Worm (Caenorhabditis elegans) whole organism, late embryonic: ENCODE data around the gene msp-51.

ENCODE experiments used
- C08G9.2 ChIP-seq: sonication (generic microtip); optimal IDR thresholded peaks from 2 replicates; lab custom pipeline; 2016; ENCODE audit warnings: mild to moderate bottlenecking, missing genetic modification characterization, moderate library complexity, missing compliant biosample characterization
- F13H6.1 ChIP-seq: sonication (generic microtip); optimal IDR thresholded peaks from 2 replicates; lab custom pipeline; 2016; ENCODE audit warnings: missing genetic modification characterization, missing compliant biosample characterization
- K02D7.2 ChIP-seq: sonication (generic microtip); optimal IDR thresholded peaks from 2 replicates; lab custom pipeline; 2017; ENCODE audit warnings: mild to moderate bottlenecking, missing genetic modification characterization, missing compliant biosample characterization
- ceh-18 ChIP-seq: sonication (generic microtip); optimal IDR thresholded peaks from 2 replicates; lab custom pipeline; 2016; ENCODE audit warnings: missing genetic modification characterization, missing compliant biosample characterization
- ceh-22 ChIP-seq: sonication (generic microtip); optimal IDR thresholded peaks from 2 replicates; lab custom pipeline; 2017; ENCODE audit warnings: missing biosample characterization, missing genetic modification characterization
- ceh-31 ChIP-seq: sonication (generic microtip); optimal IDR thresholded peaks from 2 replicates; lab custom pipeline; 2016; ENCODE audit warnings: missing genetic modification characterization, missing compliant biosample characterization
- ceh-34 ChIP-seq: sonication (generic microtip); optimal IDR thresholded peaks from 2 replicates; lab custom pipeline; 2016; ENCODE audit warnings: mild to moderate bottlenecking, missing genetic modification characterization, missing compliant biosample characterization
- ceh-45 ChIP-seq: fragments of 200-800 bp; sonication (Bioruptor generic); IDR thresholded peaks from 2 replicates; pipeline ENCODE4 v1.3.6; 2022; ENCODE audit warnings: missing genetic modification reagents, missing genetic modification characterization, missing compliant biosample characterization
- ceh-9 ChIP-seq: sonication (generic microtip); optimal IDR thresholded peaks from 2 replicates; lab custom pipeline; 2016; ENCODE audit warnings: mild to moderate bottlenecking, missing genetic modification characterization, inconsistent platforms, missing compliant biosample characterization
- che-1 ChIP-seq: sonication (generic microtip); optimal IDR thresholded peaks from 2 replicates; lab custom pipeline; 2016; ENCODE audit warnings: mild to moderate bottlenecking, missing genetic modification characterization, missing compliant biosample characterization
- dmd-4 ChIP-seq: sonication (generic microtip); optimal IDR thresholded peaks from 2 replicates; lab custom pipeline; 2016; ENCODE audit warnings: borderline replicate concordance, missing genetic modification characterization, missing compliant biosample characterization
- dve-1 ChIP-seq: sonication (generic microtip); optimal IDR thresholded peaks from 2 replicates; lab custom pipeline; 2017; ENCODE audit warnings: antibody characterized with exemption, mild to moderate bottlenecking, missing genetic modification characterization, missing compliant biosample characterization
- elt-2 ChIP-seq: sonication (generic microtip); optimal IDR thresholded peaks from 2 replicates; lab custom pipeline; 2016; ENCODE audit warnings: missing genetic modification reagents, missing genetic modification characterization, missing compliant biosample characterization
- ets-4 ChIP-seq: sonication (generic microtip); optimal IDR thresholded peaks from 2 replicates; lab custom pipeline; 2016; ENCODE audit warnings: missing genetic modification characterization, missing compliant biosample characterization
- eyg-1 ChIP-seq: sonication (generic microtip); optimal IDR thresholded peaks from 2 replicates; lab custom pipeline; 2016; ENCODE audit warnings: missing genotype, missing genetic modification characterization, missing compliant biosample characterization
- fax-1 ChIP-seq: sonication (generic microtip); optimal IDR thresholded peaks from 2 replicates; lab custom pipeline; 2016; ENCODE audit warnings: missing genotype, missing genetic modification characterization, missing compliant biosample characterization
- hlh-13 ChIP-seq: fragments of 200-800 bp; sonication (Bioruptor generic); optimal IDR thresholded peaks from 2 replicates; lab custom pipeline; 2018; ENCODE audit warnings: mild to moderate bottlenecking, missing genetic modification characterization, missing compliant biosample characterization
- hlh-30 ChIP-seq: sonication (generic microtip); optimal IDR thresholded peaks from 2 replicates; lab custom pipeline; 2017; ENCODE audit warnings: antibody characterized with exemption, missing genetic modification characterization, missing compliant biosample characterization; ENCODE audit not compliant: insufficient read depth
- hlh-6 ChIP-seq: sonication (generic microtip); optimal IDR thresholded peaks from 2 replicates; lab custom pipeline; 2016; ENCODE audit warnings: missing genotype, missing genetic modification characterization, missing compliant biosample characterization
- lim-6 ChIP-seq: sonication (generic microtip); optimal IDR thresholded peaks from 2 replicates; lab custom pipeline; 2016; ENCODE audit warnings: missing genetic modification characterization, missing compliant biosample characterization
- lin-11 ChIP-seq: fragments of 200-800 bp; sonication (Bioruptor generic); optimal IDR thresholded peaks from 2 replicates; lab custom pipeline; 2018; ENCODE audit warnings: mild to moderate bottlenecking, missing genetic modification characterization, missing compliant biosample characterization
- madf-2 ChIP-seq: sonication (generic microtip); optimal IDR thresholded peaks from 2 replicates; lab custom pipeline; 2017; ENCODE audit warnings: missing genetic modification characterization, missing compliant biosample characterization
- mec-3 ChIP-seq: sonication (generic microtip); optimal IDR thresholded peaks from 2 replicates; lab custom pipeline; 2016; ENCODE audit warnings: borderline replicate concordance, missing genetic modification characterization, missing compliant biosample characterization
- nhr-11 ChIP-seq: fragments of 150-350 bp; optimal IDR thresholded peaks from 2 replicates; lab custom pipeline; 2014; ENCODE audit warnings: missing biosample characterization, missing genetic modification characterization
- npax-4 ChIP-seq: sonication (generic microtip); optimal IDR thresholded peaks from 2 replicates; lab custom pipeline; 2016; ENCODE audit warnings: missing genetic modification characterization, missing compliant biosample characterization
- odd-2 ChIP-seq: sonication (generic microtip); optimal IDR thresholded peaks from 2 replicates; lab custom pipeline; 2017; ENCODE audit warnings: antibody characterized with exemption, mild to moderate bottlenecking, missing genetic modification characterization, missing compliant biosample characterization
- pag-3 ChIP-seq: sonication (generic microtip); optimal IDR thresholded peaks from 2 replicates; lab custom pipeline; 2016; ENCODE audit warnings: missing compliant biosample characterization, missing genetic modification characterization, borderline replicate concordance
- pat-9 ChIP-seq: fragments of 200-800 bp; sonication (Bioruptor generic); optimal IDR thresholded peaks from 2 replicates; lab custom pipeline; 2018; ENCODE audit warnings: mild to moderate bottlenecking, missing genetic modification characterization, moderate library complexity, missing compliant biosample characterization
- pax-1 ChIP-seq: fragments of 150-350 bp; optimal IDR thresholded peaks from 2 replicates; lab custom pipeline; 2014; ENCODE audit warnings: missing biosample characterization, missing genetic modification characterization
- pqm-1 ChIP-seq: sonication (generic microtip); optimal IDR thresholded peaks from 2 replicates; lab custom pipeline; 2016; ENCODE audit warnings: missing genetic modification characterization, missing compliant biosample characterization
- ref-2 ChIP-seq: sonication (generic microtip); optimal IDR thresholded peaks from 2 replicates; lab custom pipeline; 2016; ENCODE audit warnings: missing genetic modification characterization, missing compliant biosample characterization
- sdc-2 ChIP-seq: sonication (generic microtip); optimal IDR thresholded peaks from 2 replicates; lab custom pipeline; 2016; ENCODE audit warnings: missing genotype, missing genetic modification characterization, missing compliant biosample characterization
- sox-2 ChIP-seq: fragments of 200-800 bp; sonication (Bioruptor generic); IDR thresholded peaks from 2 replicates; pipeline ENCODE4 v1.3.6; 2022; ENCODE audit warnings: missing genetic modification reagents, missing genetic modification characterization, missing compliant biosample characterization
- sox-4 ChIP-seq: sonication (generic microtip); optimal IDR thresholded peaks from 2 replicates; lab custom pipeline; 2017; ENCODE audit warnings: mild to moderate bottlenecking, missing genetic modification characterization, inconsistent platforms, missing compliant biosample characterization
- syd-9 ChIP-seq: sonication (generic microtip); optimal IDR thresholded peaks from 2 replicates; lab custom pipeline; 2016; ENCODE audit warnings: mild to moderate bottlenecking, missing genetic modification characterization, moderate library complexity, missing compliant biosample characterization
- tbx-2 ChIP-seq: sonication (generic microtip); optimal IDR thresholded peaks from 2 replicates; lab custom pipeline; 2016; ENCODE audit warnings: missing genetic modification characterization, missing compliant biosample characterization
- unc-3 ChIP-seq, 2 experiments: fragments of 200-800 bp in 1 of 2; sonication (Bioruptor generic) in 1 of 2; sonication (generic microtip) in 1 of 2; conservative IDR thresholded peaks in 1 of 2; optimal IDR thresholded peaks in 1 of 2; 2 replicates each; pipeline versions ENCODE4 v1.3.6 to Lab custom; 2016 to 2022; ENCODE audit warnings: missing compliant biosample characterization in 2 of 2, missing genetic modification characterization in 2 of 2, missing genetic modification reagents in 1 of 2
- unc-42 ChIP-seq: sonication (generic microtip); optimal IDR thresholded peaks from 2 replicates; lab custom pipeline; 2016; ENCODE audit warnings: missing genotype, missing genetic modification characterization, missing compliant biosample characterization
- unc-55 ChIP-seq: sonication (generic microtip); optimal IDR thresholded peaks from 2 replicates; lab custom pipeline; 2017; ENCODE audit warnings: missing biosample characterization, missing genetic modification reagents, missing genetic modification characterization
- unc-86 ChIP-seq: sonication (generic microtip); optimal IDR thresholded peaks from 2 replicates; lab custom pipeline; 2016; ENCODE audit warnings: missing genetic modification characterization, missing compliant biosample characterization
- zip-5 ChIP-seq: sonication (generic microtip); optimal IDR thresholded peaks from 2 replicates; lab custom pipeline; 2016; ENCODE audit warnings: missing genetic modification characterization, missing compliant biosample characterization

Gene msp-51

ce11 chrIV:5334518-5334917 is 39.4 kb upstream of the msp-51 start (continued):
- TF ChIP-seq unc-42 (tag; lab: Kevin White, UChicago) (no peak), tbx-2 (peak; percentile 45), pat-9 (tag; lab: Kevin White, UChicago) (no peak), ref-2 (tag; lab: Kevin White, UChicago) (no peak), dve-1 (tag; lab: Kevin White, UChicago) (peak; percentile 30), pag-3 (no peak), eyg-1 (tag; lab: Kevin White, UChicago) (no peak), elt-2 (tag; lab: Kevin White, UChicago) (peak; percentile 72), unc-55 (peak; percentile 5), unc-3 (GFP tag; conservative IDR thresholded peaks at IDR 0.05; lab: Robert Waterston, UW) (0 out of 2 replicates have a peak, but pooled peaks have one; percentile 41), unc-3 (tag; optimal IDR thresholded peaks at IDR 0.05; lab: Kevin White, UChicago) (no peak), mec-3 (tag; lab: Kevin White, UChicago) (no peak), npax-4 (tag; lab: Kevin White, UChicago) (no peak), odd-2 (tag; lab: Kevin White, UChicago) (no peak), ceh-18 (tag; lab: Kevin White, UChicago) (peak; percentile 42), hlh-6 (tag; lab: Kevin White, UChicago) (no peak), ceh-34 (tag; lab: Kevin White, UChicago) (peak; percentile 48), zip-5 (tag; lab: Kevin White, UChicago) (peak; percentile 0), unc-86 (tag; lab: Kevin White, UChicago) (peak; percentile 34), lim-6 (no peak), F13H6.1 (tag; lab: Kevin White, UChicago) (peak; percentile 35), sox-4 (tag; lab: Kevin White, UChicago) (peak; percentile 73), sox-2 (GFP tag; lab: Robert Waterston, UW) (peak; percentile 22; the same call in 1 of the 2 replicates), hlh-13 (peak; percentile 68), lin-11 (tag; lab: Kevin White, UChicago) (peak; percentile 61), ets-4 (no peak), ceh-31 (tag; lab: Kevin White, UChicago) (peak; percentile 35), ceh-9 (tag; lab: Kevin White, UChicago) (no peak), pqm-1 (tag; lab: Kevin White, UChicago) (peak; percentile 3), madf-2 (tag; lab: Kevin White, UChicago) (no peak), ceh-22 (no peak), K02D7.2 (peak; percentile 17), pax-1 (tag; lab: Kevin White, UChicago) (no peak), che-1 (tag; lab: Kevin White, UChicago) (peak; percentile 73), sdc-2 (tag; lab: Kevin White, UChicago) (peak; percentile 16), C08G9.2 (tag; lab: Kevin White, UChicago) (peak; percentile 43), syd-9 (peak; percentile 8), nhr-11 (no peak), dmd-4 (no peak)
- TF ChIP-seq, all 69 proteins: peak for 38

ce11 chrIV:5333484-5333883 is 38.3 kb upstream of the msp-51 start:
- TF ChIP-seq fax-1 (tag; lab: Kevin White, UChicago), result no peak
- no peak for TF ChIP-seq ceh-45 (GFP tag; lab: Robert Waterston, UW)
- TF ChIP-seq hlh-30 (tag; lab: Kevin White, UChicago), result no peak
- no peak for TF ChIP-seq che-1 (tag; lab: Kevin White, UChicago)
- peak; percentile 4 for TF ChIP-seq elt-2 (tag; lab: Kevin White, UChicago)
